Worm (Caenorhabditis elegans) whole organism, early embryonic: ENCODE data around the gene unc-47.

ENCODE experiments used
- flt-1 ChIP-seq: fragments of 200-800 bp; sonication (Bioruptor generic); IDR thresholded peaks from 2 replicates; pipeline ENCODE4 v1.3.6; 2022; ENCODE audit warnings: missing genetic modification characterization, missing compliant biosample characterization
- hnd-1 ChIP-seq: sonication (generic microtip); optimal IDR thresholded peaks from 2 replicates; lab custom pipeline; 2016; ENCODE audit warnings: missing genetic modification characterization, missing compliant biosample characterization
- scrt-1 ChIP-seq: fragments of 200-800 bp; sonication (Bioruptor generic); IDR thresholded peaks from 2 replicates; pipeline ENCODE4 v1.3.6; 2022; ENCODE audit warnings: missing genetic modification characterization, missing compliant biosample characterization

- TF ChIP-seq flt-1 (GFP tag; lab: Robert Waterston, UW) (no peak), hnd-1 (no peak), scrt-1 (GFP tag; lab: Robert Waterston, UW) (no peak)
Measured at ce11 chrIII:10149910-10150309, 36.1 kb downstream of the unc-47 start.
